Worm (Caenorhabditis elegans) whole organism, L4/young adult: ENCODE measurements around the gene Y116A8A.7.
"Not testable (repeated sequence)": the region's sequence is repeated elsewhere in the genome, so short reads cannot be mapped to it uniquely, and the experiment has no call there.

Experiments
- W03F9.2 ChIP-seq: fragments of 150-350 bp; optimal IDR thresholded peaks from 2 replicates; lab custom pipeline; 2014; ENCODE audit warnings: missing biosample characterization, missing genetic modification characterization
- dao-5 ChIP-seq: sonication (generic microtip); optimal IDR thresholded peaks from 2 replicates; lab custom pipeline; 2016; ENCODE audit warnings: missing genotype, missing genetic modification characterization, moderate library complexity, missing compliant biosample characterization
- him-1 ChIP-seq: sonication (generic microtip); optimal IDR thresholded peaks from 2 replicates; lab custom pipeline; 2016; ENCODE audit warnings: missing genotype, missing genetic modification reagents, missing genetic modification characterization, missing compliant biosample characterization

Gene Y116A8A.7

DNA sequence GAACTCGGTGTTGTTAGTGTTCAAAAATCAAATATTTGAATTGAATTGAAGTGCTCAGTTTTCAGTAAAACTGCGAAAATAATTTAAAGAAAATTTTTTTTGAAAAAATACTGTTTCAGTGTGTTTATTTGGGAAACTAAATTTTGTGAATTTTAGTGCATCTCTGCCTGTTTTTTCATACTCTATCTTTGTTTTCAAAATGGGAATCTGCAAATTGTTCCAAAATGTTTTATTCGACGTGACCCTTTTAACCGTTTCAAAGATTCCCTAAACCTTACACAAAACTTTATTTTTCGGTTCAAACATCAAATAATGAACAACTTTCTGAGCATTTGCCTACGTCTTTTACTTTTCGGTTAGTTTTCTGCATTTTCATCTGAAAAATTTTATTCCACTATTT is at the start of gene Y116A8A.7:
TSS of gene Y116A8A.7 (plus strand) at position 301 of the 400 bp plus-strand sequence.
- TF ChIP-seq him-1 (tag; lab: Kevin White, UChicago) (no peak), W03F9.2 (tag; lab: Kevin White, UChicago) (no peak), dao-5 (tag; lab: Kevin White, UChicago) (no peak)

DNA sequence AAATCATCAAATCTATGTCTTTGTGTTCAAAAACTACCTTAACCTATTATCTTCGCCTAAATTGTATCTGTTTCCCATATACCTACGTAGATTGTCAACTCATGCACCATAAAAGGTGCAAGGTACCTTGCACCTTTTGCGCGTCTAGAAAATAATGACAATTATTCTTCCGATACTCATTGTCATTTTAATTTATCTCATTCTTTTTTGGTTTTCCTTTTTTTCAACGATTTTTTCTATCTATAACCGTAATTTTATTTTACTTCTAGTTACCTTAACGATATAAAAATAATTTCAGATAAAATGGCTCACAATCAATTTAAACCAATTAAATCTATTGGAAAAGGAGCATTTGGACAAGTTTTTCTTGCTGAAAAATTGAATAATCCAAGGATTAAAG is 43.0 kb upstream of the Y116A8A.7 start, which contains the start of gene Y43D4A.6:
TSS of gene Y43D4A.6 (plus strand) at position 301 of the 400 bp plus-strand sequence.
- TF ChIP-seq him-1 (tag; lab: Kevin White, UChicago) (no peak), W03F9.2 (tag; lab: Kevin White, UChicago) (no peak), dao-5 (tag; lab: Kevin White, UChicago) (no peak)

DNA sequence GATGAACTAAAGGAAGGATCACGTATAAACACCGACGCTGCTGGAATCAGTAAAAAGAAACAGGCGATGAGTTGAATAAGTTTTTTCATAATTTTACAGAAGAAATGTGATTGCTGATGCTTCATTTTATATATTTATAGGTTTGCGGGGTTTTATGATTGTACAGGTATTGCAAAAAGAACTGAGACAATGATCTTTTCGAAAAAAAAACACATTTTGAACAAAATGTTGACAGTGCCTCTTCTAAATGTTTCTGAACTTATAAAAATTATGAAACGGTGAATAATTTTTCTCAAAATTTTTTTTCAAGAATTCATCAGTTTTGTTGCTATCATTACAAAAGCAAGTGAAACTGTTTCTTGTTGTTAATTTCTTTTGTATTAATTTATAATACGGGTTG is 23.6 kb upstream of the Y116A8A.7 start, which contains the start of gene clec-193:
TSS of gene clec-193 (minus strand) at position 101 of the 400 bp plus-strand sequence.
- TF ChIP-seq dao-5 (tag; lab: Kevin White, UChicago) = no peak
- TF ChIP-seq W03F9.2 (tag; lab: Kevin White, UChicago) = no peak
- no peak for TF ChIP-seq him-1 (tag; lab: Kevin White, UChicago)

DNA sequence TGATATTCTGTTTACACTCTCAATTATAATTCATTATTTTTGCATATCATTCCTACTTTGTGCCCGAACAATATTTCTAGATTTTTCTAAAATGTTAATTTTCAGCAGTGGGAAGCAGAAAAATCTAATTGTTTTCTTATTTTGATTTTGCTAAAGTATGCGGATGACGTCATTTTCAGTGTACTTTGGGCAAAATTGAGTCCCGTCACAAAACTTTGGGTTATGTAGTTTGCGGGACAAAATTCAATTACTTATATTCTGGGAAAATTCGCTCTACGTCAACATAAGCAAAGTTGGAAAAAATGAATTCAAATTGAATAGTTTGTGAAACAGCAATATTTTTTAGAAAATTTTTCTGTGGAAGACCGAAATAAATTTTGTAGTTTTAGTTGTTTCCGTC is 17.9 kb upstream of the Y116A8A.7 start:
- TF ChIP-seq him-1 (tag; lab: Kevin White, UChicago) (no peak), W03F9.2 (tag; lab: Kevin White, UChicago) (no peak), dao-5 (tag; lab: Kevin White, UChicago) (no peak)

DNA sequence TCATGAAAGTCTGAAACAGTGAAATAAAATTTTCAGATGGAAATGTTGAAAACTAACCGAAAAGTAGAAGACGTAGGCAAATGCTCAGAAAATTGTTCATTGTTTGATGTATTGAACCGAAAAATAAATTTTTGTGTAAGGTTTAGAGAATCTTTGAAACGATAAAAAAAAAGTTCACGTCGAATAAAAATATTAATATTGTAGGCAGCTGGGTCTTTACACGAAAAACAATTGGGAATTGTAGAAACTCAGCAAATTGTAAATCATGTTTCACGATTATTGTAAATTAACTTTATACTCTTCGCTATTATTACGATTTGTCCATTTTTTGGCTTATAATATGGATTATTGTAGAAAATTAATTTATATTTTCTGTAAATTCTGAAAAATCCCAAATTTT is 16.2 kb upstream of the Y116A8A.7 start, which contains the start of gene Y116A8A.2:
TSS of gene Y116A8A.2 (minus strand) at position 101 of the 400 bp plus-strand sequence.
- TF ChIP-seq dao-5 (tag; lab: Kevin White, UChicago) (no peak), him-1 (tag; lab: Kevin White, UChicago) (no peak), W03F9.2 (tag; lab: Kevin White, UChicago) (no peak)

DNA sequence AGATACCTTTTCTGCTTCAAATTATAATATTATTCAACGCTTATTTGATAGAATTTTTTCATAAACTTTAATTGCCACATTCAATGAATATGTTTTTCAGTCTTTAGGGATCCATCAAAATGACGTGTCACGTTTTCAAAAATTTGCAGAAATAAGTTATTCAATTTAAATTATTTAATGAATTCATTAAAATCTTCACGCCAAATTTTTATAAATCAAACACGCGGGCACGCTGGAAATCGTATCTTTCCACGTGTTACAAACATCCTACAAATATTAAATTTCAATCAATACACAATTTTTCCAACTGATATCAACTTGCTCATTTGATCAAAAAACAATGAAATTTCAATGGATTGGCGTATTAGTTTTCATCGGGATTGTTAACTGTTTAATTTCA is 7.5 kb upstream of the Y116A8A.7 start, which contains the start of gene Y116A8A.4:
TSS of gene Y116A8A.4 (plus strand) at position 301 of the 400 bp plus-strand sequence.
- TF ChIP-seq him-1 (tag; lab: Kevin White, UChicago) (no peak), W03F9.2 (tag; lab: Kevin White, UChicago) (no peak), dao-5 (tag; lab: Kevin White, UChicago) (no peak)

DNA sequence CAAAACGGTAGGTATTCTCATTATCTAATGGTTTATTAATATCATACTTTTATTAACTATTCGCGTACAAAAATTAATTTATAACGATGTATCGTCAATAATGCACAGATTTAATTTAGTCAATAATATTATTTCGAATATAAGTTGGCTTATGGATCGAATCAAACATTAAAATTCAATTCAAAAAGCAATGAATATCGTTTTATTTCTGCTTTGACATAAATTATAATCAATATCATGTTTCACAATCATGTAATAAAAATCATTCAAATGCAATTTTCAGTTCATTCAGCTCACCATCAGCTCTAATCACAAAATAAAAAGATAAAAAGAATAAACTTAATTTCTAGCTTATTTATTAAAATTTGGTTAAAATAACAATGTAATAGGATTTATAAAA is 1.3 kb upstream of the Y116A8A.7 start, which contains the start of gene Y116A8A.6:
TSS of gene Y116A8A.6 (minus strand) at position 101 of the 400 bp plus-strand sequence.
- no peak for TF ChIP-seq him-1 (tag; lab: Kevin White, UChicago)
- no peak for TF ChIP-seq W03F9.2 (tag; lab: Kevin White, UChicago)
- TF ChIP-seq dao-5 (tag; lab: Kevin White, UChicago) = no peak

DNA sequence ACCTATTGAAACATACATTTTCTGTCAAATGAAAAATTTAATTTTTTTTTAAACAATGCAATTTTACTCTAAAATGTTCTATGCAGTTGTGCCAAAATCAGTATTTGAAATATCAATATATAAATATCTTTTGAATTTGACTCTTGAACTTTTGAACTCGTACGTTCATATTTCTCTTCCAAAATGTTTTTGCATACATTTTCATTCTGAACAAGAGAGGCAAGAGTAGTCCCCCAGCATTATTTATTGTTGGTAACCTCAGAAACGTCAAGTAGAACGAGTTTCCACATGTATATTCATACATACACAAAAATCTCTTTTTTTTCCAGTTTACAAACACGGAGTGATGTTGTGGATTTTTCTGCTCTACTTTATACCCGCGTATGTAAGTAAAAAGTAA is 1.4 kb downstream of the Y116A8A.7 start, which contains the start of gene clec-194:
TSS of gene clec-194 (plus strand) at position 301 of the 400 bp plus-strand sequence.
- TF ChIP-seq W03F9.2 (tag; lab: Kevin White, UChicago) (no peak), dao-5 (tag; lab: Kevin White, UChicago) (no peak), him-1 (tag; lab: Kevin White, UChicago) (no peak)

DNA sequence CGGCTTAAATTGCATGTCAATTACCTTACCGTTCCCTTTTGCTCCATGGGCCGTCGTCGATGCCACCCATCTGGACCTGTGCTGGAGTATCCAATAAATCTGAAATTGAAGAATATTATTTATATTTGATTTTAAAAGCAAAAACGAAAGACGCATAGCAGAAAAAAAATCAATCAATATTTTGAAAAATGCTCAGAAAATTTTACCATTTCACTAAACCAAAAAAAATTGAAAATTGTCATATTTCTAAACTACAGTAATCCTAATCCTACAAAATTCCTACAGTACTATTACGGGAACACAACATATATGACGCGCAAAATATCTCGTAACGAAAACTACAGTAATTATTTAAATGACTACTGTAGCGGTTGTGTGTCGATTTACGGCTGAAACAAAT is 12.9 kb downstream of the Y116A8A.7 start, which contains the start of gene Y116A8A.150:
TSS of gene Y116A8A.150 (minus strand) at position 101 of the 400 bp plus-strand sequence.
- TF ChIP-seq him-1, dao-5, W03F9.2 (tag; lab: Kevin White, UChicago): not testable (repeated sequence)

DNA sequence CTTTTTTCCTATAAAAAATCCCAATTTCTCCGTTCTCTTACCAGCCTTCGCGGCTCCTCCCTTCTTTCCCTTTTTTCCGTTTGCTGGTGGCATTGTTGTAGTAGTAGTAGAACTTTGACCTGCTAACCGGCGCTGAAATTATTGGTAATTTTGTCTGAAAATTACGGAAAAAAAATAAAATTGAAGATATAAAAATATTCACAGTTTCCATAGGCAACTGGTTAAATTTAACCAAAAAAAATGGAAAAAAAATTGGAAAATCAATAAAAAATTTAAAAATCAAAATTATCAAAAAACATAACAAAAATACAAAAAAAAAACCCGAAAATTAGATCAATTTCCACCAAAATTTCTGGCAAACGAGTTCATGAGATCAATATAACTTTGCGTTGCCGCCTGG is 24.8 kb downstream of the Y116A8A.7 start, which contains the start of gene map-2:
TSS of gene map-2 (minus strand) at position 101 of the 400 bp plus-strand sequence.
- TF ChIP-seq dao-5 (tag; lab: Kevin White, UChicago) (no peak), W03F9.2 (tag; lab: Kevin White, UChicago) (no peak), him-1 (tag; lab: Kevin White, UChicago) (no peak)

DNA sequence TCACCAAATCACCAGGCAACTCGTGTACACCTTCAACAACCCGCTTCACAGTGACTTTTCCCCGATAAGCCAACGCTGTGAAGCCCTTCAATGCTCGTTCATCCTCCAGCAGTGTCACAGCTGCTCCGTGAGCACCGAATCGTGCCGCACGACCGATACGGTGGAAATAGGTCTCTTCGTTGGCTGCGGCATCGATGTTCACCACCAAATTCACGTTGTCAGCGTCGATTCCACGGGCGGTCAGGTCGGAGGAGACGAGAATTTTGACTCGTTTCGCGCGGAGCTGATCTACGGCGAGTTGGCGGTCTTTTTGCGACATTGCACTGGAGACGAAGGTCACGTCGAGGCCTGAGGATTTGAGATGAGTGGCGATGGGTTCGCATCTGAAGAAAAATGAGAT is 30.7 kb downstream of the Y116A8A.7 start:
- TF ChIP-seq him-1 (tag; lab: Kevin White, UChicago) (no peak), dao-5 (tag; lab: Kevin White, UChicago) (no peak), W03F9.2 (tag; lab: Kevin White, UChicago) (no peak)

DNA sequence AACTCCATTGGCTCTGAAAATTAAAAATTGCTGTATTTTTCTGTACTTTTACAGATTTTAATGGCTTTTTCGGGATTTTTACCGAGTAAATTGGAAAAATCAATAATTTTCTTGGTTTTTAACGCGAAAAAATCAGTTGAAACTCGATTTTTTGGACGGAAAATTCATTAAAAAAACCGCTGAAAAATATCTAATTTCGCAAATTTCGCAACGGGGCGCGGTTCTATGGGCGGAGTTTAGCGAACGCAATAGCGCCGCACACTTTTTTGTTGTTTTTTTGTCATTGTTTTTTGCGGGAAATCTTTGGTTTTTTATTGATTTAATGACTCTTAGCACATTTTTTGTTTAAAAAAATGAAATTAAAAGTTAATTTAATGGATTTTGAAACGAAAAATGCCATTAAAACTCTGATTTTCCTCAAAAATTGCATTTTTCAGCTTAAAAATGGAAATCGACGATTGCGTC is 33.5 kb downstream of the Y116A8A.7 start, which contains the start of the genes mel-46 and lsy-13:
TSS of gene mel-46 (minus strand) at position 51 of the 465 bp plus-strand sequence.
TSS of gene lsy-13 (plus strand) at position 440 of the 465 bp plus-strand sequence.
- TF ChIP-seq him-1 (tag; lab: Kevin White, UChicago) (no peak), W03F9.2 (tag; lab: Kevin White, UChicago) (peak; percentile 70), dao-5 (tag; lab: Kevin White, UChicago) (no peak)

DNA sequence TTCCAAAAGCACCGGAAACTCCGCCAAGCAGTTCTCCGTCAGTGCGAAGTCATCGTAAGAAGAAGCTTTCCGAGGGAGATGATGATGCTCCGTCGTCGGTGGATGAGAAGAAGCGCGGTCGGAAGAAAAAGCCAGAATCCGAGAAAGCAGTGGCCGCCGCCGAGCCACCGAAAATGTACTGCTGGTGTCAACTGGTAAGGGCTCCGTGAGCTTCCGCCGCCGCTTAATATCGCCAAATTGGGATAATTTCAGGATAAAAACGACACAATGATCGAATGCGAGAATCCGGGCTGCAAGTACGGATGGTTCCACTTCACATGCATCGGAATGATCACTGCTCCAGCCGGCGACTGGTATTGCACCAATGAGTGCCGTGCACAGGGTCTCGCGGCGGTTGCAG is 34.9 kb downstream of the Y116A8A.7 start:
- no peak for TF ChIP-seq W03F9.2 (tag; lab: Kevin White, UChicago)
- TF ChIP-seq him-1 (tag; lab: Kevin White, UChicago) = no peak
- no peak for TF ChIP-seq dao-5 (tag; lab: Kevin White, UChicago)
